Worm (Caenorhabditis elegans): Measurements from ENCODE around the gene C33D3.4.
A peak's percentile ranks its signal among the peaks of the same experiment; 100 is the strongest.

- TF ChIP-seq ceh-28 (tag; optimal IDR thresholded peaks at IDR 0.05): no peak
- TF ChIP-seq rbr-2 (tag; optimal IDR thresholded peaks at IDR 0.05): no peak
- TF ChIP-seq nhr-11 (tag; optimal IDR thresholded peaks at IDR 0.05): no peak
- no peak for TF ChIP-seq hif-1 (tag; optimal IDR thresholded peaks at IDR 0.05)
- TF ChIP-seq zag-1 (tag; optimal IDR thresholded peaks at IDR 0.05): no peak
- peak; percentile 97 for TF ChIP-seq pqm-1 (tag; optimal IDR thresholded peaks at IDR 0.05)
- TF ChIP-seq unc-62 (GFP tag; optimal IDR thresholded peaks at IDR 0.05 in 1 of 2): no peak
- TF ChIP-seq unc-62 (tag; optimal IDR thresholded peaks at IDR 0.05): no peak
- no peak for TF ChIP-seq dmd-9 (GFP tag; IDR thresholded peaks at IDR 0.05)
- TF ChIP-seq lin-1 (GFP tag; IDR thresholded peaks at IDR 0.05): no peak
- no peak for TF ChIP-seq lin-13 (GFP tag; optimal IDR thresholded peaks at IDR 0.05)
- no peak for TF ChIP-seq snpc-4 (tag; optimal IDR thresholded peaks at IDR 0.05)
- TF ChIP-seq nhr-77 (tag; optimal IDR thresholded peaks at IDR 0.05): no peak
- TF ChIP-seq hmg-1.1 (GFP tag; IDR thresholded peaks at IDR 0.05): no peak
Observed at ce11 chrX:10479108-10479738, 9.6 kb upstream of the C33D3.4 start.

All from whole organism, L4 larva.